Worm (Caenorhabditis elegans) whole organism, L2 larva: ENCODE measurements around the gene B0244.7.

ENCODE experiments used
- F13H6.1 ChIP-seq: sonication (generic microtip); optimal IDR thresholded peaks from 2 replicates; lab custom pipeline; 2016; ENCODE audit warnings: missing genetic modification characterization, missing compliant biosample characterization
- blmp-1 ChIP-seq: sonication (generic microtip); optimal IDR thresholded peaks from 2 replicates; lab custom pipeline; 2017; ENCODE audit warnings: missing genetic modification characterization, mild to moderate bottlenecking, missing compliant biosample characterization, antibody characterized with exemption, moderate library complexity; ENCODE audit not compliant: insufficient read depth
- ceh-16 ChIP-seq: fragments of 150-350 bp; optimal IDR thresholded peaks from 2 replicates; lab custom pipeline; 2014; ENCODE audit warnings: missing biosample characterization, missing genetic modification characterization
- lin-13 ChIP-seq: fragments of 150-350 bp; optimal IDR thresholded peaks from 2 replicates; lab custom pipeline; 2014; ENCODE audit warnings: missing biosample characterization, missing genetic modification reagents, missing genetic modification characterization
- nhr-25 ChIP-seq: fragments of 150-350 bp; sonication (generic microtip); optimal IDR thresholded peaks from 3 replicates; lab custom pipeline; 2014; ENCODE audit warnings: missing biosample characterization, missing genetic modification characterization
- skn-1 ChIP-seq: sonication (generic microtip); optimal IDR thresholded peaks from 2 replicates; lab custom pipeline; 2017; ENCODE audit warnings: missing biosample characterization, missing genetic modification characterization
- zag-1 ChIP-seq: fragments of 150-350 bp; optimal IDR thresholded peaks from 2 replicates; lab custom pipeline; 2014; ENCODE audit warnings: missing biosample characterization, missing genetic modification characterization
- ztf-4 ChIP-seq: fragments of 150-350 bp; optimal IDR thresholded peaks from 2 replicates; lab custom pipeline; 2014; ENCODE audit warnings: missing biosample characterization, missing genetic modification characterization

DNA sequence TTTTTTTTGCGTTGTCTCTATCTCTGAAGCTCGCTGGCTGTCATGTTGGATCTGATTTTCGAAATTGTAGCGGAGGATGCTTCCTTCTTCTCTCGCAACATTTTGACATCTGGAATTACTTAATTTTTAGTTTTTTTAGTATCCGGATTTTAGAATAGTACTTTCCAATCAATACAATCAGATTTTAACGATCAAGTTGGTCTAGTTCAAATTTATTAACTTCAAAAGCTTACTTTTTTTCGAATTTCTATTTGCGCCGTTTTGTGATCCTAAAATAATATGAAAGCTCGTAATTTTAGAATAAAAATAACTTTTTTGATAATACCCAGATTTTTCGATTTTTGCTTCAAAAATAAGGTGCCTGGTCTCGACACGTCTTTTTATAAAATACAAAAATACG, 21.3 kb upstream of the B0244.7 start, which contains the start of gene B0336.12:
- TF ChIP-seq nhr-25 (tag; lab: Kevin White, UChicago) (no peak), blmp-1 (tag; lab: Kevin White, UChicago) (no peak), zag-1 (no peak), skn-1 (tag; lab: Kevin White, UChicago) (no peak), lin-13 (GFP tag; lab: Kevin White, UChicago) (no peak), ceh-16 (tag; lab: Kevin White, UChicago) (no peak), ztf-4 (tag; lab: Kevin White, UChicago) (no peak), F13H6.1 (tag; lab: Kevin White, UChicago) (no peak)
